Fruit fly (Drosophila melanogaster): Measurements from ENCODE around the gene Ttc30.
A peak's percentile ranks its signal among the peaks of the same experiment; 100 is the strongest.

The Ttc30 gene

DNA sequence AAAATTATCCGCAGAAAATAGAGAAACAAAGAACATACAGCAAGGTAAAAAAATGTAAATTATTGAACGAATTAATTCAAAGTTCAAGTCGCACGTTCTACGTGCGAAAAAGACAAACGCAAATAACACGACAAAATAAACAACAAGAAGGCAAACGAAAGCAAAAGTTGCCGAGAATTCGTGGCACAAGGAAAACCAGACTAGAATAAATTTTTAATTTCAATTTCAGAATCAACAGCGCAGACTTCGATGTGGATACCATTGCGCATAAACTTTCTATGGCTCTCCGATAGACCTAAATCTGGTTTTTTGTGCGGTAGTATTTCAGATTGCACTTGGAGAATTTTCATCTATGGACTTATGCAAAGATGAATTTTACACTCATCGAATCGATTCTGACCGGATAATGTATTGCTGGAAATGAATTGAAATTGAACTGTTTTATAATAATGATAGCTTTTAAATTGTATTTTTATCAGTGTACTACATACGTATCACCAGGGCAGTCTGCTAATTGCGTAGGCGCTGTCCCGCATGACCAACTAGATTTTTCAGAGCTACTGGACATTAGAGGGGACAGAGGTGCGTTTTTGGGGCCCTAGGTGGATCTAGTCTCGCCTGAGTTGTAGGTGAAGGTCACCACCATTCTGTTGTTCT is 23.1 kb upstream of the Ttc30 start (continued):
- TF ChIP-seq sc (optimal IDR thresholded peaks at IDR 0.05), result no peak
- peak; percentile 44 for TF ChIP-seq sc (GFP tag; optimal IDR thresholded peaks at IDR 0.05)
- peak; percentile 94 for TF ChIP-seq gsb (GFP tag; IDR thresholded peaks at IDR 0.05)
- TF ChIP-seq Ptx1 (GFP tag; IDR thresholded peaks at IDR 0.05), result peak; percentile 91
- TF ChIP-seq CG33213 (GFP tag; optimal IDR thresholded peaks at IDR 0.05), result peak; percentile 81
- peak; percentile 42 for TF ChIP-seq CG10462 (GFP tag; optimal IDR thresholded peaks at IDR 0.05)
- peak; percentile 97 for TF ChIP-seq slbo (GFP tag; IDR thresholded peaks at IDR 0.05)
- TF ChIP-seq cg (GFP tag; optimal IDR thresholded peaks at IDR 0.05), result no peak
- peak; percentile 91 for TF ChIP-seq bab2 (GFP tag; optimal IDR thresholded peaks at IDR 0.05)
- TF ChIP-seq CG14710 (tag; optimal IDR thresholded peaks at IDR 0.05), result no peak
- TF ChIP-seq ase (GFP tag; IDR thresholded peaks at IDR 0.05), result peak; percentile 75; the same call in 2 of the 3 replicates
- TF ChIP-seq nom (GFP tag; optimal IDR thresholded peaks at IDR 0.05), result no peak
- TF ChIP-seq dati (GFP tag; IDR thresholded peaks at IDR 0.05), result peak; percentile 47; the same call in 1 of the 2 replicates
- peak; percentile 80 for TF ChIP-seq CG7556 (GFP tag; optimal IDR thresholded peaks at IDR 0.05)
- peak; percentile 13 for TF ChIP-seq kni (GFP tag; optimal IDR thresholded peaks at IDR 0.05)
- no peak for TF ChIP-seq CG10979 (tag; optimal IDR thresholded peaks at IDR 0.05)
- TF ChIP-seq Vsx1 (GFP tag; optimal IDR thresholded peaks at IDR 0.05), result peak; percentile 66
- TF ChIP-seq crp (GFP tag; optimal IDR thresholded peaks at IDR 0.05), result peak in 1 of 2 experiments; percentile 14
- no peak for TF ChIP-seq zen (tag; optimal IDR thresholded peaks at IDR 0.05)
- no peak for TF ChIP-seq CTCF (GFP tag; optimal IDR thresholded peaks at IDR 0.05)
- TF ChIP-seq NK7.1 (GFP tag; optimal IDR thresholded peaks at IDR 0.05), result peak; percentile 78
- peak; percentile 93 for TF ChIP-seq caup (GFP tag; optimal IDR thresholded peaks at IDR 0.05; ENCODE audit: severe bottlenecking)
- no peak for TF ChIP-seq dan (GFP tag; IDR thresholded peaks at IDR 0.05)
- peak; percentile 91 for TF ChIP-seq Ada2b (GFP tag; IDR thresholded peaks at IDR 0.05)
- peak; percentile 5 for TF ChIP-seq Usf (GFP tag; optimal IDR thresholded peaks at IDR 0.05)
- no peak for TF ChIP-seq sna (GFP tag; IDR thresholded peaks at IDR 0.05; ENCODE audit: partially characterized antibody)
- TF ChIP-seq emc (GFP tag; optimal IDR thresholded peaks at IDR 0.05), result peak; percentile 81
- TF ChIP-seq ems (GFP tag; optimal IDR thresholded peaks at IDR 0.05), result peak; percentile 80
- TF ChIP-seq ara (GFP tag; IDR thresholded peaks at IDR 0.05), result peak; percentile 75
- TF ChIP-seq sima (GFP tag; optimal IDR thresholded peaks at IDR 0.05), result peak; percentile 29
- TF ChIP-seq Doc2 (GFP tag; IDR thresholded peaks at IDR 0.05), result peak; percentile 63
- peak; percentile 30 for TF ChIP-seq p53 (GFP tag; optimal IDR thresholded peaks at IDR 0.05)
- peak; percentile 38 for TF ChIP-seq CG1529 (GFP tag; optimal IDR thresholded peaks at IDR 0.05)
- TF ChIP-seq sqz (GFP tag; optimal IDR thresholded peaks at IDR 0.05), result peak; percentile 2
- TF ChIP-seq CG2116 (GFP tag; optimal IDR thresholded peaks at IDR 0.05), result peak; percentile 33
- TF ChIP-seq sens-2 (GFP tag; IDR thresholded peaks at IDR 0.05), result peak; percentile 39; the same call in 1 of the 2 replicates
- peak; percentile 80 for TF ChIP-seq CG13775 (GFP tag; optimal IDR thresholded peaks at IDR 0.05)
- peak; percentile 81 for TF ChIP-seq nmo (GFP tag; optimal IDR thresholded peaks at IDR 0.05)
- TF ChIP-seq CG12236 (GFP tag; optimal IDR thresholded peaks at IDR 0.05), result peak; percentile 58
- TF ChIP-seq HLH4C (GFP tag; IDR thresholded peaks at IDR 0.05; ENCODE audit: partially characterized antibody), result no peak
- peak; percentile 54 for TF ChIP-seq NC2β (GFP tag; optimal IDR thresholded peaks at IDR 0.05)
- no peak for TF ChIP-seq Opbp (GFP tag; IDR thresholded peaks at IDR 0.05; ENCODE audit: partially characterized antibody)
- peak; percentile 77 for TF ChIP-seq tin (GFP tag; optimal IDR thresholded peaks at IDR 0.05)
- peak; percentile 87 for TF ChIP-seq CG15269 (tag; optimal IDR thresholded peaks at IDR 0.05)
- peak; percentile 85 for TF ChIP-seq CG9817 (tag; optimal IDR thresholded peaks at IDR 0.05)
- TF ChIP-seq B-H2 (GFP tag; optimal IDR thresholded peaks at IDR 0.05), result peak; percentile 11
- peak; percentile 88 for TF ChIP-seq CG31224 (GFP tag; IDR thresholded peaks at IDR 0.05)
- TF ChIP-seq CG43689 (GFP tag; IDR thresholded peaks at IDR 0.05), result peak; percentile 76
- peak; percentile 80 for TF ChIP-seq BtbVII (GFP tag; optimal IDR thresholded peaks at IDR 0.05)
- no peak for TF ChIP-seq hbn (GFP tag; IDR thresholded peaks at IDR 0.05; ENCODE audit: partially characterized antibody)

Data from whole organism, embryonic.